Worm (Caenorhabditis elegans): Measurements from ENCODE around the gene hpo-34.

Gene hpo-34

ce11 chrX:11468814-11469213 lies 50.1 kb downstream of the hpo-34 start (continued):
- TF ChIP-seq tag-97 (GFP tag; IDR thresholded peaks at IDR 0.05) (no peak), lin-13 (GFP tag; optimal IDR thresholded peaks at IDR 0.05) (no peak), unc-62 (GFP tag; optimal IDR thresholded peaks at IDR 0.05 in 1 of 2) (no peak), unc-62 (tag; optimal IDR thresholded peaks at IDR 0.05) (no peak), ceh-44 (GFP tag; IDR thresholded peaks at IDR 0.05) (no peak), zip-11 (GFP tag; IDR thresholded peaks at IDR 0.05) (no peak), daf-12 (tag; optimal IDR thresholded peaks at IDR 0.05) (no peak), nhr-237 (tag; optimal IDR thresholded peaks at IDR 0.05) (no peak), snpc-4 (tag; optimal IDR thresholded peaks at IDR 0.05) (no peak), ceh-20 (GFP tag; IDR thresholded peaks at IDR 0.05) (no peak), zfp-2 (tag; optimal IDR thresholded peaks at IDR 0.05) (no peak), nhr-6 (tag; optimal IDR thresholded peaks at IDR 0.05) (no peak), tra-1 (GFP tag; IDR thresholded peaks at IDR 0.05) (no peak), F37D6.2 (tag; optimal IDR thresholded peaks at IDR 0.05) (no peak), ZK337.2 (GFP tag; IDR thresholded peaks at IDR 0.05) (no peak), pha-4 (GFP tag; IDR thresholded peaks at IDR 0.05) (no peak), pha-4 (tag; optimal IDR thresholded peaks at IDR 0.05) (no peak), fos-1 (tag; optimal IDR thresholded peaks at IDR 0.05) (no peak), nhr-28 (tag; optimal IDR thresholded peaks at IDR 0.05) (no peak), hlh-11 (tag; optimal IDR thresholded peaks at IDR 0.05) (no peak), Y105C5A.15 (GFP tag; IDR thresholded peaks at IDR 0.05) (no peak), unc-130 (GFP tag; optimal IDR thresholded peaks at IDR 0.05) (no peak), F10B5.3 (tag; optimal IDR thresholded peaks at IDR 0.05) (no peak)

- TF ChIP-seq D1046.2 (GFP tag; IDR thresholded peaks at IDR 0.05) (no peak), lin-15B (tag; optimal IDR thresholded peaks at IDR 0.05) (no peak), mxl-2 (GFP tag; conservative IDR thresholded peaks at IDR 0.05) (no peak), nhr-102 (tag; optimal IDR thresholded peaks at IDR 0.05) (no peak), F10B5.3 (tag; optimal IDR thresholded peaks at IDR 0.05) (no peak), skn-1 (tag; optimal IDR thresholded peaks at IDR 0.05) (no peak), vab-7 (GFP tag; IDR thresholded peaks at IDR 0.05) (no peak), nhr-111 (GFP tag; optimal IDR thresholded peaks at IDR 0.05) (no peak), lin-1 (GFP tag; IDR thresholded peaks at IDR 0.05) (no peak), ceh-44 (GFP tag; IDR thresholded peaks at IDR 0.05) (no peak), F26F4.8 (GFP tag; conservative IDR thresholded peaks at IDR 0.05) (no peak), mes-2 (tag; optimal IDR thresholded peaks at IDR 0.05; ENCODE audit: poor library complexity, severe bottlenecking) (peak; percentile 55), Y48G9A.11 (GFP tag; IDR thresholded peaks at IDR 0.05) (no peak), lin-39 (tag; optimal IDR thresholded peaks at IDR 0.05) (no peak), ceh-28 (tag; optimal IDR thresholded peaks at IDR 0.05) (no peak), Y5F2A.4 (GFP tag; optimal IDR thresholded peaks at IDR 0.05) (no peak), dve-1 (tag; optimal IDR thresholded peaks at IDR 0.05; ENCODE audit: insufficient read depth) (peak; percentile 7), mxl-3 (GFP tag; optimal IDR thresholded peaks at IDR 0.05) (peak; percentile 65), nhr-28 (tag; optimal IDR thresholded peaks at IDR 0.05) (no peak), hlh-11 (tag; optimal IDR thresholded peaks at IDR 0.05) (peak; percentile 73), arid-1 (GFP tag; conservative IDR thresholded peaks at IDR 0.05) (0 out of 2 replicates have a peak, but pooled peaks have one; percentile 41), daf-12 (tag; optimal IDR thresholded peaks at IDR 0.05) (no peak), T20F7.1 (GFP tag; optimal IDR thresholded peaks at IDR 0.05) (no peak), dmd-6 (GFP tag; IDR thresholded peaks at IDR 0.05) (no peak), nhr-76 (tag; optimal IDR thresholded peaks at IDR 0.05) (no peak), ceh-32 (tag; optimal IDR thresholded peaks at IDR 0.05; ENCODE audit: poor library complexity) (peak; percentile 32), zag-1 (tag; optimal IDR thresholded peaks at IDR 0.05) (no peak), ztf-11 (tag; optimal IDR thresholded peaks at IDR 0.05) (no peak), madf-9 (GFP tag; conservative IDR thresholded peaks at IDR 0.05) (no peak), pqm-1 (tag; optimal IDR thresholded peaks at IDR 0.05) (no peak), unc-62 (GFP tag; optimal IDR thresholded peaks at IDR 0.05 in 1 of 2) (peak in 1 of 2 experiments; percentile 97), unc-62 (tag; optimal IDR thresholded peaks at IDR 0.05) (no peak), fkh-10 (GFP tag; optimal IDR thresholded peaks at IDR 0.05) (peak; percentile 90), Y75B8A.6 (GFP tag; IDR thresholded peaks at IDR 0.05) (no peak), ZK546.5 (tag; optimal IDR thresholded peaks at IDR 0.05) (no peak), gei-8 (GFP tag; optimal IDR thresholded peaks at IDR 0.05) (no peak)
These were observed 51.5 kb downstream of the hpo-34 start for ce11 chrX:11467320-11467732.

All from whole organism, L4 larva.